Fruit fly (Drosophila melanogaster) whole organism, prepupa: ENCODE data around the gene Lst8.

Experiments
- CG11294 ChIP-seq: fragments of 200-800 bp; sonication (Bioruptor generic); IDR thresholded peaks from 2 replicates; pipeline ENCODE4 v1.3.6; 2022; ENCODE audit warnings: missing biosample characterization, missing genetic modification characterization
- CG1621 ChIP-seq: fragments of 200-800 bp; sonication (Bioruptor generic); optimal IDR thresholded peaks from 3 replicates; lab custom pipeline; 2018; ENCODE audit warnings: missing biosample characterization, mild to moderate bottlenecking, missing genetic modification characterization
- CG4318 ChIP-seq: fragments of 200-800 bp; sonication (Bioruptor generic); optimal IDR thresholded peaks from 3 replicates; lab custom pipeline; 2017; ENCODE audit warnings: missing biosample characterization, mild to moderate bottlenecking, missing genetic modification characterization
- Eip78C ChIP-seq: fragments of 200-800 bp; sonication (Bioruptor generic); peaks from one replicate; lab custom pipeline; 2016; ENCODE audit warnings: missing biosample characterization, missing genetic modification characterization
- Lpt ChIP-seq: fragments of 200-800 bp; sonication (Bioruptor generic); optimal IDR thresholded peaks from 3 replicates; lab custom pipeline; 2016; ENCODE audit warnings: missing biosample characterization, missing genetic modification characterization
- Sox102F ChIP-seq: fragments of 200-800 bp; sonication (Bioruptor generic); optimal IDR thresholded peaks from 2 replicates; lab custom pipeline; 2016; ENCODE audit warnings: missing biosample characterization, mild to moderate bottlenecking, missing genetic modification characterization
- cyc ChIP-seq: fragments of 200-800 bp; sonication (Bioruptor generic); optimal IDR thresholded peaks from 3 replicates; lab custom pipeline; 2016; ENCODE audit warnings: missing biosample characterization, missing genetic modification characterization
- eg ChIP-seq: fragments of 200-800 bp; sonication (Bioruptor generic); IDR thresholded peaks from 3 replicates; pipeline ENCODE4 v1.3.6; 2022; ENCODE audit warnings: missing biosample characterization, missing genetic modification characterization
- fd85E ChIP-seq: fragments of 200-800 bp; sonication (Bioruptor generic); optimal IDR thresholded peaks from 3 replicates; lab custom pipeline; 2016; ENCODE audit warnings: missing biosample characterization, missing genetic modification characterization

dm6 chrX:9646022-9646421, 40.3 kb upstream of the Lst8 start:
- TF ChIP-seq cyc (GFP tag; lab: Kevin White, UChicago) (peak; percentile 99), fd85E (GFP tag; lab: Kevin White, UChicago) (peak; percentile 91), Sox102F (peak; percentile 98), CG11294 (GFP tag; lab: Robert Waterston, UW) (peak; percentile 96), CG1621 (tag; lab: Kevin White, UChicago) (peak; percentile 96), eg (GFP tag; lab: Robert Waterston, UW) (peak; percentile 98), Lpt (GFP tag; lab: Kevin White, UChicago) (peak; percentile 97), Eip78C (peak; percentile 99), CG4318 (GFP tag; lab: Kevin White, UChicago) (peak; percentile 92)
